Worm (Caenorhabditis elegans): ENCODE data around the gene aagr-2.

- TF ChIP-seq nhr-10 (tag; optimal IDR thresholded peaks at IDR 0.05) (no peak), zag-1 (tag; optimal IDR thresholded peaks at IDR 0.05) (no peak), unc-62 (GFP tag; optimal IDR thresholded peaks at IDR 0.05) (no peak), ama-1 (optimal IDR thresholded peaks at IDR 0.05) (no peak), snpc-4 (tag; optimal IDR thresholded peaks at IDR 0.05) (no peak)
These were observed 19.7 kb downstream of the aagr-2 start for ce11 chrII:4905331-4905730.
